Fruit fly (Drosophila melanogaster) S2 (cell line): ENCODE results near the gene cwo.

Experiments
- CG8478 ChIP-seq: fragments of >200 bp; optimal IDR thresholded peaks from 2 replicates; lab custom pipeline; 2018
- CTCF ChIP-seq, 2 experiments: fragments of >200 bp; optimal IDR thresholded peaks; 2 replicates each; lab custom pipeline; 2018

DNA sequence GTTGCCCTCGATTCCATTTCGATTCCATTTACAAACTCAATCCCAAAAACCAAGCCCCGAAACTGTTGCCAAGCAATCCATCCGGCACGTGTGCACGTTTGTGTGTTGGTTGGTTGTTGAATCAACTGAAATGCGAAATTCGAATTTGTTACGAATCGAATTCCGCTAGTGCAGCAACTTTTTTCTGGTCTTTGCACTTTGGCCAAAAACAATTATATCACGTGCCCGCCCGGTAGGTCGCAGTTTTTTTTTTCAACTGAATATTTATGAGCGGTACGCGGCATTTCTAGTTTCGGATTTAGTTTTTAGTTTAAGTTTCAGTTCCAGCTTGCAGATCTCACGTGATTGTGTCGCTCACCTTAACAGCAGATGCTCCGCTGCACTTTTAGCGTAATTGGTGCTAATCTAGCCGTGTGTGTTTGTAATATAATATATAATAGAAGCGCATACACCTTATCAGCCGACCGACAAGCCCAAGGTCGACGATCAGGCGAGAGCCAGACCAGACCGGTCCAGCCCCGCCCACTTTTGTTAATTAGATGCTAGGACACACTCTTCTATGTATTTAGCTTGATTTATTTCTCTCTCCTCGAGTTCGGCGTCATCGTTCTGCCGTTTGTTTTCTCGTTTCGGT is 5.1 kb downstream of the cwo start:
- TF ChIP-seq CG8478 = no peak
- no peak for TF ChIP-seq CTCF (optimal IDR thresholded peaks at IDR 0.05; lab: Kevin White, UChicago)
